Fruit fly (Drosophila melanogaster) whole organism, embryonic: ENCODE results near the gene Alh.

Experiments used
- Atf-2 ChIP-seq: fragments of 200-800 bp; sonication (Bioruptor generic); optimal IDR thresholded peaks from 2 replicates; lab custom pipeline; 2016; ENCODE audit warnings: missing biosample characterization, missing genetic modification characterization
- B-H2 ChIP-seq: fragments of 200-800 bp; sonication (Bioruptor generic); optimal IDR thresholded peaks from 2 replicates; lab custom pipeline; 2018; ENCODE audit warnings: missing biosample characterization, mild to moderate bottlenecking, missing genetic modification characterization
- CG14441 ChIP-seq: fragments of 200-800 bp; sonication (Bioruptor generic); IDR thresholded peaks from 2 replicates; pipeline ENCODE4 v1.3.6; 2022; ENCODE audit warnings: missing biosample characterization, missing genetic modification characterization
- CG1602 ChIP-seq: fragments of 200-800 bp; sonication (Bioruptor generic); optimal IDR thresholded peaks from 3 replicates; lab custom pipeline; 2016; ENCODE audit warnings: missing biosample characterization, missing genetic modification characterization
- CG17186 ChIP-seq: fragments of 200-800 bp; sonication (Bioruptor generic); optimal IDR thresholded peaks from 3 replicates; lab custom pipeline; 2017; ENCODE audit warnings: missing biosample characterization, missing genetic modification reagents, missing genetic modification characterization
- CG17361 ChIP-seq: fragments of 200-800 bp; sonication (Bioruptor generic); IDR thresholded peaks from 3 replicates; pipeline ENCODE4 v1.3.6; 2022; ENCODE audit warnings: missing biosample characterization, missing genetic modification characterization
- CG17829 ChIP-seq: fragments of 200-800 bp; optimal IDR thresholded peaks from 2 replicates; lab custom pipeline; 2019; ENCODE audit warnings: missing biosample characterization, mild to moderate bottlenecking, missing genetic modification characterization, moderate library complexity
- CG1792 ChIP-seq: fragments of 200-800 bp; sonication (Bioruptor generic); optimal IDR thresholded peaks from 2 replicates; lab custom pipeline; 2016; ENCODE audit warnings: missing biosample characterization, missing genetic modification characterization
- CG18619 ChIP-seq: fragments of 200-800 bp; sonication (Bioruptor generic); optimal IDR thresholded peaks from 3 replicates; lab custom pipeline; 2017; ENCODE audit warnings: missing biosample characterization, mild to moderate bottlenecking, missing genetic modification characterization
- CG3407 ChIP-seq: fragments of 200-800 bp; sonication (Bioruptor generic); optimal IDR thresholded peaks from 2 replicates; lab custom pipeline; 2018; ENCODE audit warnings: missing biosample characterization, mild to moderate bottlenecking, missing genetic modification characterization
- CG6254 ChIP-seq: fragments of 200-800 bp; sonication (Bioruptor generic); optimal IDR thresholded peaks from 3 replicates; lab custom pipeline; 2017; ENCODE audit warnings: mild to moderate bottlenecking, missing biosample characterization, missing genetic modification reagents, missing genetic modification characterization
- CG7271 ChIP-seq: fragments of 200-800 bp; sonication (Bioruptor generic); optimal IDR thresholded peaks from 2 replicates; lab custom pipeline; 2018; ENCODE audit warnings: missing biosample characterization, mild to moderate bottlenecking, missing genetic modification characterization, moderate library complexity
- CG7839 ChIP-seq: fragments of 200-800 bp; sonication (Bioruptor generic); optimal IDR thresholded peaks from 3 replicates; lab custom pipeline; 2018; ENCODE audit warnings: missing biosample characterization, mild to moderate bottlenecking, missing genetic modification characterization, moderate library complexity
- CG8089 ChIP-seq: fragments of 200-800 bp; sonication (Bioruptor generic); optimal IDR thresholded peaks from 3 replicates; lab custom pipeline; 2016; ENCODE audit warnings: missing biosample characterization, missing genetic modification characterization
- CG8478 ChIP-seq: fragments of >200 bp; optimal IDR thresholded peaks from 2 replicates; lab custom pipeline; 2018
- CG9727 ChIP-seq: fragments of 200-800 bp; sonication (Bioruptor generic); optimal IDR thresholded peaks from 3 replicates; lab custom pipeline; 2017; ENCODE audit warnings: missing biosample characterization, mild to moderate bottlenecking, missing genetic modification characterization
- D19A ChIP-seq: fragments of 200-800 bp; optimal IDR thresholded peaks from 3 replicates; lab custom pipeline; 2019; ENCODE audit warnings: missing biosample characterization, mild to moderate bottlenecking, missing genetic modification characterization, moderate library complexity
- Deaf1 ChIP-seq: fragments of 200-800 bp; optimal IDR thresholded peaks from 3 replicates; lab custom pipeline; 2019; ENCODE audit warnings: missing biosample characterization, mild to moderate bottlenecking, missing genetic modification characterization, moderate library complexity
- E2f2 ChIP-seq: fragments of 200-800 bp; sonication (Bioruptor generic); IDR thresholded peaks from 2 replicates; pipeline ENCODE4 v1.3.6; 2022; ENCODE audit warnings: missing biosample characterization, missing genetic modification characterization
- Ets97D ChIP-seq: fragments of 200-800 bp; sonication (Bioruptor generic); optimal IDR thresholded peaks from 3 replicates; lab custom pipeline; 2016; ENCODE audit warnings: missing biosample characterization, missing genetic modification characterization
- Fer2 ChIP-seq: fragments of 200-800 bp; sonication (Bioruptor generic); optimal IDR thresholded peaks from 2 replicates; lab custom pipeline; 2018; ENCODE audit warnings: missing biosample characterization, mild to moderate bottlenecking, missing genetic modification characterization, moderate library complexity
- HLH3B ChIP-seq: fragments of 200-800 bp; sonication (Bioruptor generic); IDR thresholded peaks from 2 replicates; pipeline ENCODE4 v1.3.6; 2022; ENCODE audit warnings: missing biosample characterization, missing genetic modification characterization
- Kr ChIP-seq: fragments of 200-800 bp; sonication (Bioruptor generic); optimal IDR thresholded peaks from 2 replicates; lab custom pipeline; 2017; ENCODE audit warnings: missing biosample characterization, mild to moderate bottlenecking, missing genetic modification characterization
- Mad ChIP-seq: fragments of 200-800 bp; sonication (Bioruptor generic); optimal IDR thresholded peaks from 2 replicates; lab custom pipeline; 2016; ENCODE audit warnings: missing biosample characterization, missing genetic modification characterization
- Oaz ChIP-seq: fragments of 200-800 bp; sonication (Bioruptor generic); IDR thresholded peaks from 2 replicates; pipeline ENCODE4 v1.3.6; 2022; ENCODE audit warnings: missing biosample characterization, missing genetic modification characterization
- Poxn ChIP-seq: fragments of 200-800 bp; sonication (Bioruptor generic); IDR thresholded peaks from 2 replicates; pipeline ENCODE4 v1.3.6; 2022; ENCODE audit warnings: missing biosample characterization, missing genetic modification characterization
- ac ChIP-seq: fragments of 200-800 bp; sonication (Bioruptor generic); optimal IDR thresholded peaks from 3 replicates; lab custom pipeline; 2017; ENCODE audit warnings: missing biosample characterization, mild to moderate bottlenecking, missing genetic modification characterization
- az2 ChIP-seq: fragments of 200-800 bp; sonication (Bioruptor generic); optimal IDR thresholded peaks from 3 replicates; lab custom pipeline; 2016; ENCODE audit warnings: missing biosample characterization, missing genetic modification characterization
- bcd ChIP-seq: fragments of 200-800 bp; sonication (Bioruptor generic); optimal IDR thresholded peaks from 2 replicates; lab custom pipeline; 2017; ENCODE audit warnings: missing biosample characterization, mild to moderate bottlenecking, missing genetic modification characterization
- bigmax ChIP-seq: fragments of 200-800 bp; sonication (Bioruptor generic); optimal IDR thresholded peaks from 2 replicates; lab custom pipeline; 2018; ENCODE audit warnings: missing biosample characterization, mild to moderate bottlenecking, missing genetic modification characterization
- bsh ChIP-seq, 2 experiments: fragments of 200-800 bp; sonication (Bioruptor generic); optimal IDR thresholded peaks; 2 replicates each; lab custom pipeline; 2017 to 2018; ENCODE audit warnings: mild to moderate bottlenecking in 2 of 2, missing biosample characterization in 2 of 2, missing genetic modification characterization in 2 of 2, moderate library complexity in 1 of 2
- chn ChIP-seq: fragments of 200-800 bp; sonication (Bioruptor generic); optimal IDR thresholded peaks from 2 replicates; lab custom pipeline; 2016; ENCODE audit warnings: missing biosample characterization, missing genetic modification characterization
- ci ChIP-seq: fragments of 200-800 bp; sonication (Bioruptor generic); IDR thresholded peaks from 3 replicates; pipeline ENCODE4 v1.3.6; 2022; ENCODE audit warnings: missing biosample characterization, missing genetic modification characterization
- dmrt11E ChIP-seq: fragments of 200-800 bp; sonication (Bioruptor generic); optimal IDR thresholded peaks from 3 replicates; lab custom pipeline; 2018; ENCODE audit warnings: missing biosample characterization, mild to moderate bottlenecking, missing genetic modification characterization, moderate library complexity
- fd96Cb ChIP-seq: fragments of 200-800 bp; sonication (Bioruptor generic); optimal IDR thresholded peaks from 2 replicates; lab custom pipeline; 2018; ENCODE audit warnings: missing biosample characterization, mild to moderate bottlenecking, missing genetic modification characterization, moderate library complexity
- gt ChIP-seq: fragments of 200-800 bp; sonication (Bioruptor generic); IDR thresholded peaks from 2 replicates; pipeline ENCODE4 v1.3.6; 2022; ENCODE audit warnings: missing biosample characterization, missing genetic modification characterization
- jigr1 ChIP-seq: fragments of 200-800 bp; sonication (Bioruptor generic); IDR thresholded peaks from 3 replicates; pipeline ENCODE4 v1.3.6; 2022; ENCODE audit warnings: missing biosample characterization, missing genetic modification characterization
- lab ChIP-seq: fragments of 200-800 bp; sonication (Bioruptor generic); optimal IDR thresholded peaks from 3 replicates; lab custom pipeline; 2017; ENCODE audit warnings: missing biosample characterization, missing genetic modification characterization, mild to moderate bottlenecking, moderate library complexity, missing genetic modification reagents
- nerfin-1 ChIP-seq: fragments of 200-800 bp; sonication (Bioruptor generic); optimal IDR thresholded peaks from 3 replicates; lab custom pipeline; 2019; ENCODE audit warnings: missing biosample characterization, mild to moderate bottlenecking, missing genetic modification characterization, moderate library complexity
- nerfin-2 ChIP-seq: fragments of 200-800 bp; sonication (Bioruptor generic); IDR thresholded peaks from 2 replicates; pipeline ENCODE4 v1.3.6; 2022; ENCODE audit warnings: missing biosample characterization, missing genetic modification characterization; ENCODE audit not compliant: partially characterized antibody
- pho ChIP-seq: fragments of 200-800 bp; sonication (Bioruptor generic); optimal IDR thresholded peaks from 2 replicates; lab custom pipeline; 2016; ENCODE audit warnings: missing biosample characterization, missing genetic modification characterization
- pros ChIP-seq: fragments of 200-800 bp; sonication (Bioruptor generic); optimal IDR thresholded peaks from 3 replicates; lab custom pipeline; 2019; ENCODE audit warnings: missing biosample characterization, mild to moderate bottlenecking, missing genetic modification characterization, moderate library complexity
- scrt ChIP-seq: fragments of 200-800 bp; sonication (Bioruptor generic); optimal IDR thresholded peaks from 2 replicates; lab custom pipeline; 2018; ENCODE audit warnings: missing biosample characterization, mild to moderate bottlenecking, missing genetic modification characterization, moderate library complexity
- sna ChIP-seq: fragments of 200-800 bp; sonication (Bioruptor generic); IDR thresholded peaks from 2 replicates; pipeline ENCODE4 v1.3.6; 2022; ENCODE audit warnings: missing biosample characterization, missing genetic modification characterization; ENCODE audit not compliant: partially characterized antibody
- sob ChIP-seq: fragments of 200-800 bp; sonication (Bioruptor generic); IDR thresholded peaks from 2 replicates; pipeline ENCODE4 v1.3.6; 2022; ENCODE audit warnings: missing biosample characterization, missing genetic modification characterization
- twi ChIP-seq: fragments of 200-800 bp; optimal IDR thresholded peaks from 2 replicates; lab custom pipeline; 2019; ENCODE audit warnings: missing biosample characterization, mild to moderate bottlenecking, missing genetic modification characterization, moderate library complexity
- tx ChIP-seq: fragments of 200-800 bp; sonication (Bioruptor generic); optimal IDR thresholded peaks from 2 replicates; lab custom pipeline; 2016; ENCODE audit warnings: missing biosample characterization, missing genetic modification characterization
- vnd ChIP-seq: fragments of 200-800 bp; sonication (Bioruptor generic); IDR thresholded peaks from 3 replicates; pipeline ENCODE4 v1.3.6; 2022; ENCODE audit warnings: missing biosample characterization, missing genetic modification characterization; ENCODE audit not compliant: partially characterized antibody
- z ChIP-seq: fragments of 200-800 bp; sonication (Bioruptor generic); IDR thresholded peaks from 3 replicates; pipeline ENCODE4 v1.3.6; 2022; ENCODE audit warnings: missing biosample characterization, missing genetic modification characterization
- zen ChIP-seq: fragments of 200-800 bp; sonication (Bioruptor generic); optimal IDR thresholded peaks from 3 replicates; lab custom pipeline; 2018; ENCODE audit warnings: missing biosample characterization, mild to moderate bottlenecking, missing genetic modification characterization, moderate library complexity
- zf30C ChIP-seq: fragments of 200-800 bp; sonication (Bioruptor generic); optimal IDR thresholded peaks from 3 replicates; lab custom pipeline; 2018; ENCODE audit warnings: missing biosample characterization, mild to moderate bottlenecking, missing genetic modification characterization

Alh gene

dm6 chr3R:7109760-7110303 is 14.2 kb downstream of the Alh start (continued):
- no peak for TF ChIP-seq Ets97D (GFP tag; lab: Kevin White, UChicago)
- TF ChIP-seq Mad = no peak
- no peak for TF ChIP-seq CG17361 (GFP tag; lab: Robert Waterston, UW)
- peak; percentile 30; the same call in 1 of the 2 replicates for TF ChIP-seq sna (GFP tag; lab: Robert Waterston, UW)
- TF ChIP-seq CG17829 (tag; lab: Kevin White, UChicago) = no peak
- TF ChIP-seq az2 (GFP tag; lab: Kevin White, UChicago) = no peak
- no peak for TF ChIP-seq tx (GFP tag; lab: Kevin White, UChicago)
- no peak for TF ChIP-seq twi (tag; lab: Kevin White, UChicago)
- peak; percentile 19 for TF ChIP-seq ac (GFP tag; lab: Kevin White, UChicago)
- TF ChIP-seq vnd = no peak
- TF ChIP-seq CG9727 (GFP tag; lab: Kevin White, UChicago) = no peak
- no peak for TF ChIP-seq CG17186
- no peak for TF ChIP-seq CG14441 (GFP tag; lab: Robert Waterston, UW)
- TF ChIP-seq bsh (GFP tag; optimal IDR thresholded peaks at IDR 0.05; lab: Kevin White, UChicago) = peak in 1 of 2 experiments; percentile 50
- peak; percentile 43 for TF ChIP-seq zen (tag; lab: Kevin White, UChicago)
- peak; percentile 61; the same call in 1 of the 3 replicates for TF ChIP-seq z (GFP tag; lab: Robert Waterston, UW)
- no peak for TF ChIP-seq jigr1 (GFP tag; lab: Robert Waterston, UW)
- no peak for TF ChIP-seq gt
- no peak for TF ChIP-seq nerfin-2
- TF ChIP-seq dmrt11E (tag; lab: Kevin White, UChicago) = no peak
- no peak for TF ChIP-seq Oaz (GFP tag; lab: Robert Waterston, UW)
- TF ChIP-seq CG1602 (GFP tag; lab: Kevin White, UChicago) = no peak
- no peak for TF ChIP-seq CG3407 (GFP tag; lab: Kevin White, UChicago)
- no peak for TF ChIP-seq Deaf1 (tag; lab: Kevin White, UChicago)
- TF ChIP-seq CG6254 = no peak
- TF ChIP-seq Atf-2 (GFP tag; lab: Kevin White, UChicago) = no peak
- TF ChIP-seq D19A (tag; lab: Kevin White, UChicago) = no peak
- TF ChIP-seq chn = peak; percentile 62
- no peak for TF ChIP-seq Fer2 (tag; lab: Kevin White, UChicago)
- TF ChIP-seq ci (GFP tag; lab: Robert Waterston, UW) = peak; percentile 51; the same call in 2 of the 3 replicates
- no peak for TF ChIP-seq CG1792 (GFP tag; lab: Kevin White, UChicago)
- no peak for TF ChIP-seq CG8478 (lab: Kevin White, UChicago)
- no peak for TF ChIP-seq fd96Cb (tag; lab: Kevin White, UChicago)
- TF ChIP-seq B-H2 = no peak
- no peak for TF ChIP-seq CG18619 (GFP tag; lab: Kevin White, UChicago)
- TF ChIP-seq E2f2 (GFP tag; lab: Robert Waterston, UW) = no peak
- no peak for TF ChIP-seq CG7839 (tag; lab: Kevin White, UChicago)
- peak; percentile 78 for TF ChIP-seq pros (GFP tag; lab: Kevin White, UChicago)
- no peak for TF ChIP-seq HLH3B
- TF ChIP-seq bigmax = no peak
- no peak for TF ChIP-seq Poxn
- TF ChIP-seq sob (GFP tag; lab: Robert Waterston, UW) = no peak
- TF ChIP-seq Kr (GFP tag; lab: Kevin White, UChicago) = peak; percentile 31
- no peak for TF ChIP-seq pho (GFP tag; lab: Kevin White, UChicago)
- no peak for TF ChIP-seq scrt (GFP tag; lab: Kevin White, UChicago)
- no peak for TF ChIP-seq bcd (GFP tag; lab: Kevin White, UChicago)
- no peak for TF ChIP-seq CG8089 (GFP tag; lab: Kevin White, UChicago)
- no peak for TF ChIP-seq lab (GFP tag; lab: Kevin White, UChicago)
- no peak for TF ChIP-seq CG7271 (tag; lab: Kevin White, UChicago)
- TF ChIP-seq zf30C (GFP tag; lab: Kevin White, UChicago) = no peak
- TF ChIP-seq nerfin-1 (tag; lab: Kevin White, UChicago) = peak; percentile 22
